Worm (Caenorhabditis elegans) whole organism, L4 larva: ENCODE measurements around the gene fbxb-25.

ENCODE experiments used
- aly-2 ChIP-seq: sonication (generic microtip); optimal IDR thresholded peaks from 2 replicates; lab custom pipeline; 2018; ENCODE audit warnings: missing biosample characterization, missing genetic modification characterization
- egl-43 ChIP-seq: fragments of 200-800 bp; sonication (Bioruptor generic); IDR thresholded peaks from 2 replicates; pipeline ENCODE4 v1.3.6; 2022; ENCODE audit warnings: missing genetic modification reagents, missing genetic modification characterization, missing compliant biosample characterization
- hlh-30 ChIP-seq: sonication (generic microtip); optimal IDR thresholded peaks from 2 replicates; lab custom pipeline; 2017; ENCODE audit warnings: antibody characterized with exemption, mild to moderate bottlenecking, missing genetic modification characterization, missing compliant biosample characterization; ENCODE audit not compliant: insufficient read depth
- lin-13 ChIP-seq: fragments of 150-350 bp; optimal IDR thresholded peaks from 2 replicates; lab custom pipeline; 2014; ENCODE audit warnings: missing biosample characterization, missing genetic modification reagents, missing genetic modification characterization
- mxl-2 ChIP-seq: fragments of 200-800 bp; sonication (Bioruptor generic); conservative IDR thresholded peaks from 2 replicates; pipeline ENCODE4 v1.3.6; 2022; ENCODE audit warnings: missing genetic modification reagents, missing genetic modification characterization, missing compliant biosample characterization
- unc-130 ChIP-seq: sonication (generic microtip); optimal IDR thresholded peaks from 2 replicates; lab custom pipeline; 2016; ENCODE audit warnings: missing genetic modification reagents, missing genetic modification characterization, missing compliant biosample characterization
- unc-62 ChIP-seq, 3 experiments: fragments of 150-350 bp in 1 of 3; sonication (generic microtip); optimal IDR thresholded peaks in 2 of 3; peaks in 1 of 3; 1 replicate in 1 of 3; 2 replicates in 2 of 3; lab custom pipeline; 2014 to 2017; ENCODE audit warnings: missing biosample characterization in 3 of 3, missing genetic modification characterization in 3 of 3, missing genetic modification reagents in 3 of 3, missing genotype in 1 of 3

- TF ChIP-seq unc-130 (GFP tag; lab: Kevin White, UChicago) (no peak), lin-13 (GFP tag; lab: Kevin White, UChicago) (no peak), hlh-30 (tag; lab: Kevin White, UChicago) (no peak), unc-62 (GFP tag; optimal IDR thresholded peaks at IDR 0.05 in 1 of 2; lab: Kevin White, UChicago) (peak in 1 of 2 experiments; percentile 5), unc-62 (tag; optimal IDR thresholded peaks at IDR 0.05; lab: Kevin White, UChicago) (no peak), mxl-2 (GFP tag; lab: Robert Waterston, UW) (no peak), aly-2 (tag; lab: Kevin White, UChicago) (no peak), egl-43 (GFP tag; lab: Robert Waterston, UW) (no peak)
Observed at ce11 chrII:1676088-1676487, 7.8 kb upstream of the fbxb-25 start, which contains the start of gene fbxb-17.
